Worm (Caenorhabditis elegans): ENCODE measurements around the gene mrpl-16.

mrpl-16 gene

DNA sequence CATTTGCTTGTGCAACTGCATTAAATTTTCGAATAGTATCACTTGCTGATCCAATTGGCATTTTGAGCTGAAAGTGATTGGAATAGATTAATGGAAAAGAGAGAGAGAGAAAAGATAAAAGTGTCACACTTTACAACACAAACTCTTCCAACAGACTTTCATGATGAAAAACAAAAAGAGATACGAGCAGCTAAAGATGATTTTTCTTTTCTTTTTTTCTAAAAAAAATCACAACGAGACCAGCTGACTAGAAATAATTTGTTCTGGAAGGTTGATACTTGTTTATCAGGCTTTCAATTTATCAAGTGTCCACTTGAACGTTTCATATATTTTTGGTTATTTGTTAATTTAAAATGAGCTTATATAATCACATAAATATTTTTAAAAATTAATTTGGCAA, 17.1 kb upstream of the mrpl-16 start (continued):
- no peak for TF ChIP-seq Y67H2A.10 (GFP tag; conservative IDR thresholded peaks at IDR 0.05)
- TF ChIP-seq F33H1.4 (GFP tag; IDR thresholded peaks at IDR 0.05) = no peak
- no peak for TF ChIP-seq snpc-1.1 (tag; optimal IDR thresholded peaks at IDR 0.05; ENCODE audit: insufficient read depth)
- no peak for TF ChIP-seq D2030.7 (GFP tag; IDR thresholded peaks at IDR 0.05)
- TF ChIP-seq let-607 (tag; optimal IDR thresholded peaks at IDR 0.05) = no peak

DNA sequence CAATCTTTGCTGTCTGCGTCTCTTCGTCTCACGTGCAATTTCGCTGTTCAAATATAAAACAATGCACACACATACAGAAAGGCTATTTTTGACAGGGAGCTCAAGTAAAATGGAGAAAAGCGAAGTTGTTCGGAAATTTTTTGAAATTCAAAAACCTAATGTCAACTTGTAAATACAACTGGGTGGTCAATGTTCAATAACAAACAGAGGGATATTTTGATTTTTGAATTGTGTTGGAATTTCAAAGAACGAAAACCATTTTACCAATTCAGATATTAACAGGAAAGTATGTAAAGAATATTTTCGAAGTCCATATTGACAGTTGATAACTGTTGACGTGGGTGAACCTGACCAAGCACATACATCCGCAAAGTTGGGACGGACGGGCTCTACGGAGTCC, 15.8 kb upstream of the mrpl-16 start, which contains the start of gene tag-243:
tag-243 (minus strand) TSS at position 101 of the 400 bp plus-strand sequence.
- TF ChIP-seq F49E8.2 (tag; optimal IDR thresholded peaks at IDR 0.05; ENCODE audit: insufficient read depth) = no peak
- TF ChIP-seq aptf-3 (GFP tag; IDR thresholded peaks at IDR 0.05) = no peak
- peak; percentile 64 for TF ChIP-seq hmg-1.2 (GFP tag; IDR thresholded peaks at IDR 0.05)
- TF ChIP-seq attf-5 (GFP tag; optimal IDR thresholded peaks at IDR 0.05) = no peak

DNA sequence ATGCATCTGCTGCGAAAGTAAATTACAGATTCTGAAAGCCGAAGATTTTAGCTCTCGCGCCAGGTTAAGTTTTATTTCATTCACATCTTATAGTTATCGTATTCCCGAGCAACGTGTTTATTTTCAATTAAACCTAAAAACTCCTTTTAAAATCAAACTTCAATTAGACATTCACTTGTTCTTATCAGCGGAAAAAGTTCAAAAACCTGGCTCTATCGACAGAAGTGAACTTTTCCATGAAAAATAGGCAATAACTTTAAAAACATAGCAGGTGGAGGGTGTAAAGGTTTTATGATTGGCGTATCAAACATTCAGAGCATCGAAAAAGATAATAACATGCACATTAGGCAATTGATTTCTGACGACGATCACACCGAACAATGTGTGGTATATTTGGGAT, 15.2 kb upstream of the mrpl-16 start, which contains the start of gene ppat-1:
ppat-1 (plus strand) TSS at position 316 of the 400 bp plus-strand sequence.
- TF ChIP-seq ceh-79 (tag; optimal IDR thresholded peaks at IDR 0.05) (no peak), madf-10 (tag; optimal IDR thresholded peaks at IDR 0.05) (no peak), madf-6 (GFP tag; IDR thresholded peaks at IDR 0.05) (no peak), mcd-1 (GFP tag; IDR thresholded peaks at IDR 0.05) (no peak), nhr-80 (tag; optimal IDR thresholded peaks at IDR 0.05) (peak; percentile 51), hlh-26 (GFP tag; conservative IDR thresholded peaks at IDR 0.05) (no peak), madf-3 (GFP tag; IDR thresholded peaks at IDR 0.05) (no peak)

DNA sequence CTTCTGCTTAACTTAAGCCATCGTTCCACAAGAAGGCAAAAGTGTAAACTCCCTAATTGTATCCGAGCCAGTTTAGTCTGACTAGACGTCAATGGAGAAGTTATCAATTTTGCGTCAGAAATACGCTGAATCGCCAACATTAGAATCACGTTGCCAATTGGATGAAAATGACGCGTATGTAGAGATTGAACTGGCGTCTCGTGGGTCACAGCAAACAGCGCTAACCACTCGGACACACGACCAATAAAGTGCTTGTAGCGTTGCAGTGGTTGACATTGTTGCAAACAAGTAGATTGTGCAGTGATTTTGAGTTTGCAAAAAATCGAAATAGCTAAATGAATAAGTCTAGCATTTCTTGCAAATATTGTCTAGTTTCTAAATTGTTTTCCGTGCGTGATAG, 14.6 kb upstream of the mrpl-16 start:
- TF ChIP-seq nhr-90 (tag; optimal IDR thresholded peaks at IDR 0.05) = peak; percentile 98
- 0 out of 2 replicates have a peak, but pooled peaks have one; percentile 71 for TF ChIP-seq F37B4.10 (GFP tag; IDR thresholded peaks at IDR 0.05)
- no peak for TF ChIP-seq sdz-38 (tag; optimal IDR thresholded peaks at IDR 0.05)
- peak; percentile 66 for TF ChIP-seq pbrm-1 (GFP tag; IDR thresholded peaks at IDR 0.05)
- TF ChIP-seq Y95B8A.8 (GFP tag; IDR thresholded peaks at IDR 0.05) = 0 out of 2 replicates have a peak, but pooled peaks have one; percentile 63
- TF ChIP-seq tlf-1 (GFP tag; optimal IDR thresholded peaks at IDR 0.05) = peak; percentile 71
- TF ChIP-seq ztf-22 (GFP tag; optimal IDR thresholded peaks at IDR 0.05) = peak; percentile 53
- TF ChIP-seq F55B11.4 (tag; optimal IDR thresholded peaks at IDR 0.05; ENCODE audit: borderline replicate concordance, insufficient read depth) = no peak
- TF ChIP-seq dpff-1 (tag; optimal IDR thresholded peaks at IDR 0.05) = no peak
- peak; percentile 62; the same call in 1 of the 2 replicates for TF ChIP-seq B0019.2 (GFP tag; conservative IDR thresholded peaks at IDR 0.05)
- TF ChIP-seq F23B12.7 (tag; optimal IDR thresholded peaks at IDR 0.05; ENCODE audit: insufficient read depth) = peak; percentile 82
- peak; percentile 45 for TF ChIP-seq tbx-9 (tag; optimal IDR thresholded peaks at IDR 0.05; ENCODE audit: borderline replicate concordance)
- peak; percentile 74; the same call in 1 of the 2 replicates for TF ChIP-seq let-526 (GFP tag; IDR thresholded peaks at IDR 0.05)
- TF ChIP-seq nfya-1 (tag; optimal IDR thresholded peaks at IDR 0.05; ENCODE audit: borderline replicate concordance, insufficient read depth) = no peak
- no peak for TF ChIP-seq aptf-2 (GFP tag; conservative IDR thresholded peaks at IDR 0.05)
- TF ChIP-seq Y67H2A.10 (GFP tag; conservative IDR thresholded peaks at IDR 0.05) = peak; percentile 60; the same call in 1 of the 2 replicates
- peak; percentile 79 for TF ChIP-seq egl-44 (GFP tag; IDR thresholded peaks at IDR 0.05)
- TF ChIP-seq ceh-40 (GFP tag; IDR thresholded peaks at IDR 0.05) = peak; percentile 76; the same call in 1 of the 2 replicates
- peak; percentile 50; the same call in 1 of the 2 replicates for TF ChIP-seq cebp-1 (GFP tag; IDR thresholded peaks at IDR 0.05)
- no peak for TF ChIP-seq cebp-1 (tag; optimal IDR thresholded peaks at IDR 0.05)
- TF ChIP-seq F39B2.1 (GFP tag; IDR thresholded peaks at IDR 0.05) = 0 out of 2 replicates have a peak, but pooled peaks have one; percentile 7
- peak; percentile 23; the same call in 1 of the 2 replicates for TF ChIP-seq rcor-1 (GFP tag; IDR thresholded peaks at IDR 0.05)
- peak; percentile 47 for TF ChIP-seq pha-4 (tag; optimal IDR thresholded peaks at IDR 0.05)
- 0 out of 2 replicates have a peak, but pooled peaks have one; percentile 58 for TF ChIP-seq ceh-58 (GFP tag; IDR thresholded peaks at IDR 0.05)
- no peak for TF ChIP-seq C17E4.6 (GFP tag; IDR thresholded peaks at IDR 0.05)
- peak; percentile 26 for TF ChIP-seq F22D6.2 (tag; optimal IDR thresholded peaks at IDR 0.05)
- TF ChIP-seq attf-5 (GFP tag; optimal IDR thresholded peaks at IDR 0.05) = peak; percentile 81
- peak; percentile 64 for TF ChIP-seq ceh-79 (tag; optimal IDR thresholded peaks at IDR 0.05)
- no peak for TF ChIP-seq mel-28 (tag; optimal IDR thresholded peaks at IDR 0.05; ENCODE audit: borderline replicate concordance)

All from whole organism, young adult.